Fruit fly (Drosophila melanogaster): ENCODE data around the gene Kots.

The Kots gene

dm6 chr3R:13982298-13982846, 18.4 kb upstream of the Kots start:
- TF ChIP-seq CG7101 (tag; optimal IDR thresholded peaks at IDR 0.05) (no peak), Clk (GFP tag; optimal IDR thresholded peaks at IDR 0.05) (no peak), CG11617 (GFP tag; optimal IDR thresholded peaks at IDR 0.05) (no peak), CG7045 (GFP tag; optimal IDR thresholded peaks at IDR 0.05) (no peak)

- no peak for TF ChIP-seq CG7045 (GFP tag; optimal IDR thresholded peaks at IDR 0.05)
- no peak for TF ChIP-seq Crg-1 (GFP tag; optimal IDR thresholded peaks at IDR 0.05)
- no peak for TF ChIP-seq bab1 (GFP tag; optimal IDR thresholded peaks at IDR 0.05)
- no peak for TF ChIP-seq ovo (GFP tag; optimal IDR thresholded peaks at IDR 0.05)
- no peak for TF ChIP-seq Mnt (GFP tag; optimal IDR thresholded peaks at IDR 0.05)
- no peak for TF ChIP-seq tj (GFP tag; optimal IDR thresholded peaks at IDR 0.05)
- TF ChIP-seq kay (GFP tag; ENCODE audit: borderline replicate concordance) = no peak
- no peak for TF ChIP-seq CG1620 (GFP tag; optimal IDR thresholded peaks at IDR 0.05)
- no peak for TF ChIP-seq CG14711 (tag; optimal IDR thresholded peaks at IDR 0.05)
These were observed 17.6 kb upstream of the Kots start for dm6 chr3R:13981584-13981983.

- TF ChIP-seq CG7101 (tag; optimal IDR thresholded peaks at IDR 0.05) (no peak), cic (GFP tag; optimal IDR thresholded peaks at IDR 0.05) (no peak), CG7045 (GFP tag; optimal IDR thresholded peaks at IDR 0.05) (no peak), ovo (GFP tag; optimal IDR thresholded peaks at IDR 0.05) (no peak), pad (GFP tag; optimal IDR thresholded peaks at IDR 0.05) (no peak), cnc (optimal IDR thresholded peaks at IDR 0.05) (no peak), Mnt (GFP tag; optimal IDR thresholded peaks at IDR 0.05) (no peak), toe (GFP tag; optimal IDR thresholded peaks at IDR 0.05) (no peak), Clk (GFP tag; optimal IDR thresholded peaks at IDR 0.05) (no peak), bab1 (GFP tag; optimal IDR thresholded peaks at IDR 0.05) (no peak)
These were observed 17.0 kb upstream of the Kots start for dm6 chr3R:13980956-13981355.

- no peak for TF ChIP-seq cnc (optimal IDR thresholded peaks at IDR 0.05)
- no peak for TF ChIP-seq cic (GFP tag; optimal IDR thresholded peaks at IDR 0.05)
- no peak for TF ChIP-seq Mnt (GFP tag; optimal IDR thresholded peaks at IDR 0.05)
- TF ChIP-seq CG11617 (GFP tag; optimal IDR thresholded peaks at IDR 0.05) = no peak
- TF ChIP-seq Clk (GFP tag; optimal IDR thresholded peaks at IDR 0.05) = no peak
- no peak for TF ChIP-seq ovo (GFP tag; optimal IDR thresholded peaks at IDR 0.05)
- no peak for TF ChIP-seq toe (GFP tag; optimal IDR thresholded peaks at IDR 0.05)
- TF ChIP-seq CG7101 (tag; optimal IDR thresholded peaks at IDR 0.05) = no peak
- no peak for TF ChIP-seq Crg-1 (GFP tag; optimal IDR thresholded peaks at IDR 0.05)
- TF ChIP-seq CG1620 (GFP tag; optimal IDR thresholded peaks at IDR 0.05) = no peak
- TF ChIP-seq CG14711 (tag; optimal IDR thresholded peaks at IDR 0.05) = no peak
- no peak for TF ChIP-seq pad (GFP tag; optimal IDR thresholded peaks at IDR 0.05)
- TF ChIP-seq CG12768 (GFP tag; optimal IDR thresholded peaks at IDR 0.05) = no peak
These were observed 14.1 kb upstream of the Kots start for dm6 chr3R:13978078-13978559.

- no peak for TF ChIP-seq Clk (GFP tag; optimal IDR thresholded peaks at IDR 0.05)
- TF ChIP-seq bab1 (GFP tag; optimal IDR thresholded peaks at IDR 0.05) = no peak
- TF ChIP-seq cnc (optimal IDR thresholded peaks at IDR 0.05) = no peak
- TF ChIP-seq cic (GFP tag; optimal IDR thresholded peaks at IDR 0.05) = no peak
- no peak for TF ChIP-seq CG14711 (tag; optimal IDR thresholded peaks at IDR 0.05)
- TF ChIP-seq kay (GFP tag; ENCODE audit: borderline replicate concordance) = no peak
- TF ChIP-seq CG1620 (GFP tag; optimal IDR thresholded peaks at IDR 0.05) = no peak
- no peak for TF ChIP-seq CG12768 (GFP tag; optimal IDR thresholded peaks at IDR 0.05)
- TF ChIP-seq Crg-1 (GFP tag; optimal IDR thresholded peaks at IDR 0.05) = no peak
- no peak for TF ChIP-seq Hr96 (GFP tag; optimal IDR thresholded peaks at IDR 0.05)
These were observed 13.4 kb upstream of the Kots start for dm6 chr3R:13977126-13977991.

- TF ChIP-seq Mnt (GFP tag; optimal IDR thresholded peaks at IDR 0.05) = peak; percentile 42
- no peak for TF ChIP-seq CG7045 (GFP tag; optimal IDR thresholded peaks at IDR 0.05)
- TF ChIP-seq CG1620 (GFP tag; optimal IDR thresholded peaks at IDR 0.05) = no peak
- peak; percentile 48 for TF ChIP-seq tj (GFP tag; optimal IDR thresholded peaks at IDR 0.05)
- no peak for TF ChIP-seq Hr96 (GFP tag; optimal IDR thresholded peaks at IDR 0.05)
These were observed 12.1 kb upstream of the Kots start for dm6 chr3R:13976070-13976492.

- no peak for TF ChIP-seq CG7101 (tag; optimal IDR thresholded peaks at IDR 0.05)
- peak; percentile 81 for TF ChIP-seq tj (GFP tag; optimal IDR thresholded peaks at IDR 0.05)
- TF ChIP-seq pad (GFP tag; optimal IDR thresholded peaks at IDR 0.05) = peak; percentile 19
These were observed 10.8 kb upstream of the Kots start for dm6 chr3R:13974741-13975245.

- TF ChIP-seq cic (GFP tag; optimal IDR thresholded peaks at IDR 0.05) (no peak), CG14711 (tag; optimal IDR thresholded peaks at IDR 0.05) (no peak), bab1 (GFP tag; optimal IDR thresholded peaks at IDR 0.05) (no peak), tj (GFP tag; optimal IDR thresholded peaks at IDR 0.05) (no peak), Hr96 (GFP tag; optimal IDR thresholded peaks at IDR 0.05) (no peak), CG11617 (GFP tag; optimal IDR thresholded peaks at IDR 0.05) (no peak), cnc (optimal IDR thresholded peaks at IDR 0.05) (no peak), pad (GFP tag; optimal IDR thresholded peaks at IDR 0.05) (no peak), Crg-1 (GFP tag; optimal IDR thresholded peaks at IDR 0.05) (no peak), CG5204 (GFP tag; optimal IDR thresholded peaks at IDR 0.05) (no peak), Mnt (GFP tag; optimal IDR thresholded peaks at IDR 0.05) (no peak)
These were observed 8.7 kb upstream of the Kots start for dm6 chr3R:13972653-13973052.
